Worm (Caenorhabditis elegans): ENCODE data around the gene chil-2.

- TF ChIP-seq unc-39 (tag; optimal IDR thresholded peaks at IDR 0.05), result no peak
- no peak for TF ChIP-seq ceh-9 (tag; optimal IDR thresholded peaks at IDR 0.05)
- no peak for TF ChIP-seq elt-1 (tag; optimal IDR thresholded peaks at IDR 0.05)
- TF ChIP-seq ama-1 (optimal IDR thresholded peaks at IDR 0.05), result no peak
- no peak for TF ChIP-seq nhr-25 (tag; optimal IDR thresholded peaks at IDR 0.05)
- no peak for TF ChIP-seq pha-4 (tag; optimal IDR thresholded peaks at IDR 0.05)
- no peak for TF ChIP-seq ceh-82 (tag; optimal IDR thresholded peaks at IDR 0.05)
- no peak for TF ChIP-seq nhr-11 (tag; optimal IDR thresholded peaks at IDR 0.05)
These were observed 16.6 kb downstream of the chil-2 start, which contains the start of gene chil-6 for ce11 chrII:9857791-9858190.

Data from whole organism, L3 larva.